Worm (Caenorhabditis elegans) whole organism, L4 larva: ENCODE results near the gene vnut-1.

Experiments used
- nhr-237 ChIP-seq: sonication (generic microtip); optimal IDR thresholded peaks from 2 replicates; lab custom pipeline; 2017; ENCODE audit warnings: missing biosample characterization, missing genetic modification characterization
- nhr-76 ChIP-seq: fragments of 150-350 bp; optimal IDR thresholded peaks from 2 replicates; lab custom pipeline; 2014; ENCODE audit warnings: missing biosample characterization, missing genetic modification characterization

- no peak for TF ChIP-seq nhr-237 (tag; lab: Kevin White, UChicago)
- TF ChIP-seq nhr-76 (tag; lab: Kevin White, UChicago): no peak
Measured at ce11 chrII:14489407-14489806, at the start of gene vnut-1.
